Fruit fly (Drosophila melanogaster): ENCODE measurements around the gene CG7326.

The CG7326 gene

dm6 chrX:18863748-18864482, at the start of gene CG7326, which contains the start of gene Dora (continued):
- TF ChIP-seq Fer1 (GFP tag; optimal IDR thresholded peaks at IDR 0.05) (peak; percentile 29), fru (optimal IDR thresholded peaks at IDR 0.05) (no peak), dysf (GFP tag; IDR thresholded peaks at IDR 0.05) (no peak), CG12744 (GFP tag; optimal IDR thresholded peaks at IDR 0.05) (no peak), Dip3 (GFP tag; optimal IDR thresholded peaks at IDR 0.05) (no peak), CG12155 (GFP tag; optimal IDR thresholded peaks at IDR 0.05) (peak; percentile 28), CG4820 (GFP tag; optimal IDR thresholded peaks at IDR 0.05) (no peak), zf30C (GFP tag; optimal IDR thresholded peaks at IDR 0.05) (no peak), crc (GFP tag; optimal IDR thresholded peaks at IDR 0.05) (no peak), Bdp1 (GFP tag; optimal IDR thresholded peaks at IDR 0.05) (no peak), ttk (GFP tag; IDR thresholded peaks at IDR 0.05) (no peak), gt (GFP tag; IDR thresholded peaks at IDR 0.05) (no peak), CG31388 (GFP tag; optimal IDR thresholded peaks at IDR 0.05) (no peak), CG30403 (GFP tag; optimal IDR thresholded peaks at IDR 0.05) (no peak), Spps (tag; optimal IDR thresholded peaks at IDR 0.05) (no peak), zen (tag; optimal IDR thresholded peaks at IDR 0.05) (no peak), CG14965 (GFP tag; optimal IDR thresholded peaks at IDR 0.05; ENCODE audit: borderline replicate concordance) (no peak), gro (GFP tag; optimal IDR thresholded peaks at IDR 0.05) (no peak), fd96Cb (tag; optimal IDR thresholded peaks at IDR 0.05) (no peak), mirr (GFP tag; optimal IDR thresholded peaks at IDR 0.05) (no peak), CG8281 (tag; optimal IDR thresholded peaks at IDR 0.05) (peak; percentile 5), odd (GFP tag; optimal IDR thresholded peaks at IDR 0.05) (no peak), CG15601 (tag; optimal IDR thresholded peaks at IDR 0.05) (peak; percentile 1), tup (GFP tag; optimal IDR thresholded peaks at IDR 0.05) (no peak), CG4730 (GFP tag; IDR thresholded peaks at IDR 0.05) (no peak), bab2 (GFP tag; optimal IDR thresholded peaks at IDR 0.05) (no peak), wek (GFP tag; optimal IDR thresholded peaks at IDR 0.05) (peak; percentile 41), Lpt (GFP tag; optimal IDR thresholded peaks at IDR 0.05) (no peak), CG10959 (GFP tag; IDR thresholded peaks at IDR 0.05) (no peak), kah (GFP tag; optimal IDR thresholded peaks at IDR 0.05) (no peak), CG17612 (GFP tag; IDR thresholded peaks at IDR 0.05) (no peak), CG30431 (GFP tag; optimal IDR thresholded peaks at IDR 0.05) (no peak), eyg (GFP tag; optimal IDR thresholded peaks at IDR 0.05) (no peak), Meics (GFP tag; optimal IDR thresholded peaks at IDR 0.05) (no peak), dm (GFP tag; optimal IDR thresholded peaks at IDR 0.05) (peak; percentile 7), hb (GFP tag; IDR thresholded peaks at IDR 0.05; ENCODE audit: partially characterized antibody) (peak; percentile 87), Dref (GFP tag; IDR thresholded peaks at IDR 0.05) (peak; percentile 97), sc (optimal IDR thresholded peaks at IDR 0.05) (no peak), sc (GFP tag; optimal IDR thresholded peaks at IDR 0.05) (no peak), Fer3 (tag; optimal IDR thresholded peaks at IDR 0.05) (peak; percentile 3), gfzf (GFP tag; optimal IDR thresholded peaks at IDR 0.05) (peak; percentile 90), GATAe (GFP tag; conservative IDR thresholded peaks at IDR 0.05) (no peak), Mes4 (GFP tag; optimal IDR thresholded peaks at IDR 0.05) (no peak), Dfd (GFP tag; optimal IDR thresholded peaks at IDR 0.05) (no peak), CG34224 (GFP tag; IDR thresholded peaks at IDR 0.05; ENCODE audit: partially characterized antibody) (peak; percentile 94), CG1792 (GFP tag; optimal IDR thresholded peaks at IDR 0.05) (no peak), CG32532 (GFP tag; IDR thresholded peaks at IDR 0.05) (0 out of 2 replicates have a peak, but pooled peaks have one; percentile 6), CG31441 (GFP tag; IDR thresholded peaks at IDR 0.05) (no peak), corto (GFP tag; optimal IDR thresholded peaks at IDR 0.05) (no peak), gcm (GFP tag; optimal IDR thresholded peaks at IDR 0.05) (no peak), HmgD (GFP tag; optimal IDR thresholded peaks at IDR 0.05) (peak; percentile 16)
